Fruit fly (Drosophila melanogaster): ENCODE measurements around the gene Mdr65.

DNA sequence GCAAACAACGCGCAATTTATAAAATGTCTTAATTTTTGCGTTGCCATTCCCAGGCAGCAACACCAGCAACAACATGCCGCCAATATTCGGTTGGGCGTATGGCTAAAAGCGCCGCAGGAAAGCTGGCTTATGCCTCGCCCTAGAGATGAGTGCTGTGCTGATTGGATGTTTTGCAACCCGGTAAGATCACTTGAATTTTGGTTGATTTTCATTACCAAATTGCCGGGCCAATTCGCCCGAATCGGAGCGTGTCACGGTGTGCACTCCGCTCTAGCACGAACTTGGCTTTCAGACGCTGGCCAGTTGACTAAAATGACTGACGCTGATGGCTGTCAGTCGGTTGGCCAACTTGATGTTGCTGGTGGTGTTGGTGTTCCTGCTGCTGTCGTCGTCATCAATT is 39.9 kb upstream of the Mdr65 start:
- TF ChIP-seq CG1620 (GFP tag; optimal IDR thresholded peaks at IDR 0.05) (no peak), cnc (optimal IDR thresholded peaks at IDR 0.05) (no peak), toe (GFP tag; optimal IDR thresholded peaks at IDR 0.05) (no peak), kay (GFP tag; ENCODE audit: borderline replicate concordance) (no peak), Crg-1 (GFP tag; optimal IDR thresholded peaks at IDR 0.05) (no peak), cic (GFP tag; optimal IDR thresholded peaks at IDR 0.05) (no peak), pad (GFP tag; optimal IDR thresholded peaks at IDR 0.05) (no peak), CG7101 (tag; optimal IDR thresholded peaks at IDR 0.05) (no peak)
